Fruit fly (Drosophila melanogaster) whole organism, embryonic: Measurements from ENCODE around the gene CG34265.

Source experiments
- Antp ChIP-seq: fragments of 200-800 bp; sonication (Bioruptor generic); optimal IDR thresholded peaks from 3 replicates; lab custom pipeline; 2016; ENCODE audit warnings: missing biosample characterization, missing genetic modification characterization
- C15 ChIP-seq: fragments of 200-800 bp; sonication (Bioruptor generic); IDR thresholded peaks from 3 replicates; pipeline ENCODE4 v1.3.6; 2022; ENCODE audit warnings: missing biosample characterization, missing genetic modification characterization
- CG10321 ChIP-seq: fragments of 200-800 bp; sonication (Bioruptor generic); IDR thresholded peaks from 2 replicates; pipeline ENCODE4 v1.3.6; 2022; ENCODE audit warnings: missing biosample characterization, missing genetic modification characterization
- CG11695 ChIP-seq: fragments of 200-800 bp; sonication (Bioruptor generic); IDR thresholded peaks from 3 replicates; pipeline ENCODE4 v1.3.6; 2022; ENCODE audit warnings: missing biosample characterization, missing genetic modification characterization
- CG1233 ChIP-seq: fragments of 200-800 bp; sonication (Bioruptor generic); optimal IDR thresholded peaks from 4 replicates; lab custom pipeline; 2018; ENCODE audit warnings: missing biosample characterization, mild to moderate bottlenecking, missing genetic modification characterization
- CG12744 ChIP-seq: fragments of 200-800 bp; sonication (Bioruptor generic); optimal IDR thresholded peaks from 2 replicates; lab custom pipeline; 2016; ENCODE audit warnings: missing biosample characterization, missing genetic modification characterization
- CG13775 ChIP-seq: fragments of 200-800 bp; sonication (Bioruptor generic); optimal IDR thresholded peaks from 3 replicates; lab custom pipeline; 2017; ENCODE audit warnings: missing biosample characterization, mild to moderate bottlenecking, missing genetic modification characterization
- CG15479 ChIP-seq: fragments of 200-800 bp; sonication (Bioruptor generic); optimal IDR thresholded peaks from 3 replicates; lab custom pipeline; 2019; ENCODE audit warnings: missing biosample characterization, mild to moderate bottlenecking, missing genetic modification characterization, moderate library complexity
- CG18262 ChIP-seq: fragments of 200-800 bp; optimal IDR thresholded peaks from 3 replicates; lab custom pipeline; 2019; ENCODE audit warnings: missing biosample characterization, mild to moderate bottlenecking, missing genetic modification characterization, moderate library complexity
- CG18764 ChIP-seq: fragments of 200-800 bp; sonication (Bioruptor generic); optimal IDR thresholded peaks from 3 replicates; lab custom pipeline; 2016; ENCODE audit warnings: missing biosample characterization, missing genetic modification characterization
- CG4730 ChIP-seq: fragments of 200-800 bp; sonication (Bioruptor generic); IDR thresholded peaks from 2 replicates; pipeline ENCODE4 v1.3.6; 2022; ENCODE audit warnings: missing biosample characterization, missing genetic modification characterization
- CG5245 ChIP-seq: fragments of 200-800 bp; sonication (Bioruptor generic); optimal IDR thresholded peaks from 3 replicates; lab custom pipeline; 2016; ENCODE audit warnings: missing biosample characterization, missing genetic modification characterization
- CG8089 ChIP-seq: fragments of 200-800 bp; sonication (Bioruptor generic); optimal IDR thresholded peaks from 3 replicates; lab custom pipeline; 2016; ENCODE audit warnings: missing biosample characterization, missing genetic modification characterization
- CG8388 ChIP-seq: fragments of 200-800 bp; sonication (Bioruptor generic); optimal IDR thresholded peaks from 2 replicates; lab custom pipeline; 2019; ENCODE audit warnings: missing biosample characterization, mild to moderate bottlenecking, missing genetic modification characterization, moderate library complexity
- CG9609 ChIP-seq: fragments of 200-800 bp; sonication (Bioruptor generic); optimal IDR thresholded peaks from 3 replicates; lab custom pipeline; 2016; ENCODE audit warnings: missing biosample characterization, missing genetic modification characterization
- CG9727 ChIP-seq: fragments of 200-800 bp; sonication (Bioruptor generic); optimal IDR thresholded peaks from 3 replicates; lab custom pipeline; 2017; ENCODE audit warnings: missing biosample characterization, mild to moderate bottlenecking, missing genetic modification characterization
- CHES-1-like ChIP-seq: fragments of 200-800 bp; sonication (Bioruptor generic); optimal IDR thresholded peaks from 2 replicates; lab custom pipeline; 2016; ENCODE audit warnings: missing biosample characterization, missing genetic modification characterization
- CTCF ChIP-seq: fragments of 200-800 bp; sonication (Bioruptor generic); optimal IDR thresholded peaks from 2 replicates; lab custom pipeline; 2017; ENCODE audit warnings: missing biosample characterization, mild to moderate bottlenecking, missing genetic modification characterization, moderate library complexity
- D19A ChIP-seq: fragments of 200-800 bp; optimal IDR thresholded peaks from 3 replicates; lab custom pipeline; 2019; ENCODE audit warnings: missing biosample characterization, mild to moderate bottlenecking, missing genetic modification characterization, moderate library complexity
- Drgx ChIP-seq: fragments of 200-800 bp; sonication (Bioruptor generic); IDR thresholded peaks from 2 replicates; pipeline ENCODE4 v1.3.6; 2022; ENCODE audit warnings: missing biosample characterization, missing genetic modification characterization
- Ets65A ChIP-seq: fragments of 200-800 bp; sonication (Bioruptor generic); peaks from one replicate; lab custom pipeline; 2016; ENCODE audit warnings: missing biosample characterization, missing genetic modification characterization
- Gug ChIP-seq: fragments of 200-800 bp; sonication (Bioruptor generic); IDR thresholded peaks from 4 replicates; pipeline ENCODE4 v1.3.6; 2022; ENCODE audit warnings: missing biosample characterization, missing genetic modification characterization
- H15 ChIP-seq: fragments of 200-800 bp; sonication (Bioruptor generic); IDR thresholded peaks from 3 replicates; pipeline ENCODE4 v1.3.6; 2022; ENCODE audit warnings: missing biosample characterization, missing genetic modification characterization
- HLHmδ ChIP-seq: fragments of 200-800 bp; sonication (Bioruptor generic); optimal IDR thresholded peaks from 2 replicates; lab custom pipeline; 2018; ENCODE audit warnings: missing biosample characterization, mild to moderate bottlenecking, missing genetic modification characterization, moderate library complexity
- MBD-R2 ChIP-seq: fragments of 200-800 bp; sonication (Bioruptor generic); IDR thresholded peaks from 2 replicates; pipeline ENCODE4 v1.3.6; 2022; ENCODE audit warnings: missing biosample characterization, missing genetic modification characterization
- Mes4 ChIP-seq: fragments of 200-800 bp; sonication (Bioruptor generic); optimal IDR thresholded peaks from 2 replicates; lab custom pipeline; 2016; ENCODE audit warnings: missing biosample characterization, missing genetic modification characterization
- Mrtf ChIP-seq: fragments of 200-800 bp; sonication (Bioruptor generic); IDR thresholded peaks from 3 replicates; pipeline ENCODE4 v1.3.6; 2022; ENCODE audit warnings: missing biosample characterization, missing genetic modification characterization
- Neu2 ChIP-seq: fragments of 200-800 bp; sonication (Bioruptor generic); optimal IDR thresholded peaks from 3 replicates; lab custom pipeline; 2016; ENCODE audit warnings: missing biosample characterization, missing genetic modification characterization, borderline replicate concordance
- Nf-YA ChIP-seq: fragments of 200-800 bp; sonication (Bioruptor generic); IDR thresholded peaks from 2 replicates; pipeline ENCODE4 v1.3.6; 2022; ENCODE audit warnings: missing biosample characterization, missing genetic modification characterization
- abd-A ChIP-seq: fragments of 200-800 bp; sonication (Bioruptor generic); optimal IDR thresholded peaks from 3 replicates; lab custom pipeline; 2019; ENCODE audit warnings: missing biosample characterization, mild to moderate bottlenecking, missing genetic modification characterization, moderate library complexity
- ap ChIP-seq: fragments of 200-800 bp; sonication (Bioruptor generic); IDR thresholded peaks from 2 replicates; pipeline ENCODE4 v1.3.6; 2022; ENCODE audit warnings: missing biosample characterization, missing genetic modification characterization
- bsh ChIP-seq, 2 experiments: fragments of 200-800 bp; sonication (Bioruptor generic); optimal IDR thresholded peaks; 2 replicates each; lab custom pipeline; 2017 to 2018; ENCODE audit warnings: mild to moderate bottlenecking in 2 of 2, missing biosample characterization in 2 of 2, missing genetic modification characterization in 2 of 2, moderate library complexity in 1 of 2
- cg ChIP-seq: fragments of 200-800 bp; sonication (Bioruptor generic); optimal IDR thresholded peaks from 3 replicates; lab custom pipeline; 2019; ENCODE audit warnings: missing biosample characterization, mild to moderate bottlenecking, missing genetic modification characterization, moderate library complexity
- chinmo ChIP-seq: fragments of 200-800 bp; sonication (Bioruptor generic); IDR thresholded peaks from 4 replicates; pipeline ENCODE4 v1.3.6; 2022; ENCODE audit warnings: missing biosample characterization, missing genetic modification characterization; ENCODE audit not compliant: partially characterized antibody
- ci ChIP-seq: fragments of 200-800 bp; sonication (Bioruptor generic); IDR thresholded peaks from 3 replicates; pipeline ENCODE4 v1.3.6; 2022; ENCODE audit warnings: missing biosample characterization, missing genetic modification characterization
- corto ChIP-seq: fragments of 200-800 bp; sonication (Bioruptor generic); optimal IDR thresholded peaks from 2 replicates; lab custom pipeline; 2016; ENCODE audit warnings: missing biosample characterization, mild to moderate bottlenecking, missing genetic modification characterization, moderate library complexity
- fu2 ChIP-seq: fragments of 200-800 bp; sonication (Bioruptor generic); optimal IDR thresholded peaks from 2 replicates; lab custom pipeline; 2016; ENCODE audit warnings: missing biosample characterization, missing genetic modification characterization
- gem ChIP-seq: fragments of 200-800 bp; sonication (Bioruptor generic); optimal IDR thresholded peaks from 2 replicates; lab custom pipeline; 2019; ENCODE audit warnings: missing biosample characterization, mild to moderate bottlenecking, missing genetic modification characterization, moderate library complexity
- ham ChIP-seq: fragments of 200-800 bp; sonication (Bioruptor generic); IDR thresholded peaks from 2 replicates; pipeline ENCODE4 v1.3.6; 2022; ENCODE audit warnings: missing biosample characterization, missing genetic modification characterization
- hb ChIP-seq: fragments of 200-800 bp; sonication (Bioruptor generic); IDR thresholded peaks from 3 replicates; pipeline ENCODE4 v1.3.6; 2022; ENCODE audit warnings: missing biosample characterization, missing genetic modification characterization; ENCODE audit not compliant: partially characterized antibody
- jigr1 ChIP-seq: fragments of 200-800 bp; sonication (Bioruptor generic); IDR thresholded peaks from 3 replicates; pipeline ENCODE4 v1.3.6; 2022; ENCODE audit warnings: missing biosample characterization, missing genetic modification characterization
- lmd ChIP-seq: fragments of 200-800 bp; sonication (Bioruptor generic); IDR thresholded peaks from 2 replicates; pipeline ENCODE4 v1.3.6; 2022; ENCODE audit warnings: missing biosample characterization, missing genetic modification characterization
- mld ChIP-seq: fragments of 200-800 bp; sonication (Bioruptor generic); IDR thresholded peaks from 3 replicates; pipeline ENCODE4 v1.3.6; 2022; ENCODE audit warnings: missing biosample characterization, missing genetic modification characterization; ENCODE audit not compliant: partially characterized antibody
- nau ChIP-seq: fragments of 200-800 bp; sonication (Bioruptor generic); optimal IDR thresholded peaks from 3 replicates; lab custom pipeline; 2017; ENCODE audit warnings: missing biosample characterization, mild to moderate bottlenecking, missing genetic modification characterization, missing genetic modification reagents
- nerfin-1 ChIP-seq: fragments of 200-800 bp; sonication (Bioruptor generic); optimal IDR thresholded peaks from 3 replicates; lab custom pipeline; 2019; ENCODE audit warnings: missing biosample characterization, mild to moderate bottlenecking, missing genetic modification characterization, moderate library complexity
- peb ChIP-seq: fragments of 200-800 bp; sonication (Bioruptor generic); IDR thresholded peaks from 2 replicates; pipeline ENCODE4 v1.3.6; 2022; ENCODE audit warnings: missing biosample characterization, missing genetic modification characterization
- row ChIP-seq: fragments of 200-800 bp; sonication (Bioruptor generic); IDR thresholded peaks from 3 replicates; pipeline ENCODE4 v1.3.6; 2022; ENCODE audit warnings: missing biosample characterization, missing genetic modification characterization
- sd ChIP-seq: fragments of 200-800 bp; sonication (Bioruptor generic); optimal IDR thresholded peaks from 3 replicates; lab custom pipeline; 2018; ENCODE audit warnings: missing biosample characterization, mild to moderate bottlenecking, missing genetic modification characterization, moderate library complexity
- sens ChIP-seq: fragments of 200-800 bp; sonication (Bioruptor generic); peaks from one replicate; lab custom pipeline; 2016; ENCODE audit warnings: missing biosample characterization, missing genetic modification characterization
- sim ChIP-seq: fragments of 200-800 bp; sonication (Bioruptor generic); IDR thresholded peaks from 2 replicates; pipeline ENCODE4 v1.3.6; 2022; ENCODE audit warnings: missing biosample characterization, missing genetic modification characterization
- so ChIP-seq: fragments of 200-800 bp; sonication (Bioruptor generic); IDR thresholded peaks from 3 replicates; pipeline ENCODE4 v1.3.6; 2022; ENCODE audit warnings: missing biosample characterization, missing genetic modification characterization
- stwl ChIP-seq: fragments of 200-800 bp; sonication (Bioruptor generic); optimal IDR thresholded peaks from 3 replicates; lab custom pipeline; 2018; ENCODE audit warnings: missing biosample characterization, mild to moderate bottlenecking, missing genetic modification characterization, moderate library complexity
- vvl ChIP-seq: fragments of 200-800 bp; sonication (Bioruptor generic); IDR thresholded peaks from 2 replicates; pipeline ENCODE4 v1.3.6; 2022; ENCODE audit warnings: missing biosample characterization, missing genetic modification characterization

CG34265 gene

DNA sequence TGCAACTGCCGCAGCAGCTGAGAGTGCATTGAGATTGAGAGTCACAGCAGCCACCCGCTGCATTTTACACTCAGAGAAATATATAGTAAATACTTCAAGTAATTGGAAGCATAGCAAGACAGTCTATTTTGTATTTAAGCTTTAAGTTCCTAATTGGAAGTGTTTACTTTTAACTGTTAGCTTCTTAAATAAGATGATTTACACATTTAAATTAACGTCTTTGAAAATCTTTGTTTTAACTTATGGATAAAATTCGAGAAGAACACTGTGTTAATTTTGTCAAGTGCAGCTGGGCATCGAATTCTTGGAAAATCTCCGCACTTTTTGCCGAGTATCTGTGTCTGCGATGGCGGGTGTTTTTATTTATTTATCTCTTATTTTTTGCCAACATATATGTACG, 8.6 kb upstream of the CG34265 start (continued):
- TF ChIP-seq CG11695 (GFP tag; lab: Robert Waterston, UW) (0 out of 3 replicates have a peak, but pooled peaks have one; percentile 16), sens (GFP tag; lab: Kevin White, UChicago) (peak; percentile 72), CG15479 (no peak), peb (GFP tag; lab: Robert Waterston, UW) (no peak), ci (GFP tag; lab: Robert Waterston, UW) (no peak), gem (tag; lab: Kevin White, UChicago) (peak; percentile 24), fu2 (no peak), nau (no peak), cg (GFP tag; lab: Kevin White, UChicago) (no peak), CG12744 (GFP tag; lab: Kevin White, UChicago) (no peak), Antp (no peak), CG5245 (GFP tag; lab: Kevin White, UChicago) (no peak), CG8388 (GFP tag; lab: Kevin White, UChicago) (no peak), corto (GFP tag; lab: Kevin White, UChicago) (peak; percentile 20), CG10321 (GFP tag; lab: Robert Waterston, UW) (no peak), sim (GFP tag; lab: Robert Waterston, UW) (no peak), HLHmδ (GFP tag; lab: Kevin White, UChicago) (no peak), CG4730 (0 out of 2 replicates have a peak, but pooled peaks have one; percentile 27), Ets65A (GFP tag; lab: Kevin White, UChicago) (no peak), CG18262 (tag; lab: Kevin White, UChicago) (peak; percentile 1), CG8089 (GFP tag; lab: Kevin White, UChicago) (no peak), stwl (tag; lab: Kevin White, UChicago) (no peak), H15 (GFP tag; lab: Robert Waterston, UW) (no peak), nerfin-1 (tag; lab: Kevin White, UChicago) (no peak), CG1233 (no peak), CG13775 (GFP tag; lab: Kevin White, UChicago) (no peak), lmd (GFP tag; lab: Robert Waterston, UW) (peak; percentile 28; the same call in 1 of the 2 replicates), bsh (GFP tag; optimal IDR thresholded peaks at IDR 0.05; lab: Kevin White, UChicago) (peak; percentile 24 to 73), mld (GFP tag; lab: Robert Waterston, UW) (no peak), D19A (tag; lab: Kevin White, UChicago) (no peak), CG9609 (GFP tag; lab: Kevin White, UChicago) (no peak), Nf-YA (GFP tag; lab: Robert Waterston, UW) (no peak), hb (GFP tag; lab: Robert Waterston, UW) (no peak), MBD-R2 (GFP tag; lab: Robert Waterston, UW) (no peak), Drgx (GFP tag; lab: Robert Waterston, UW) (peak; percentile 92), ap (no peak), Mes4 (GFP tag; lab: Kevin White, UChicago) (no peak), CHES-1-like (no peak), row (GFP tag; lab: Robert Waterston, UW) (0 out of 3 replicates have a peak, but pooled peaks have one; percentile 11), so (GFP tag; lab: Robert Waterston, UW) (no peak)

DNA sequence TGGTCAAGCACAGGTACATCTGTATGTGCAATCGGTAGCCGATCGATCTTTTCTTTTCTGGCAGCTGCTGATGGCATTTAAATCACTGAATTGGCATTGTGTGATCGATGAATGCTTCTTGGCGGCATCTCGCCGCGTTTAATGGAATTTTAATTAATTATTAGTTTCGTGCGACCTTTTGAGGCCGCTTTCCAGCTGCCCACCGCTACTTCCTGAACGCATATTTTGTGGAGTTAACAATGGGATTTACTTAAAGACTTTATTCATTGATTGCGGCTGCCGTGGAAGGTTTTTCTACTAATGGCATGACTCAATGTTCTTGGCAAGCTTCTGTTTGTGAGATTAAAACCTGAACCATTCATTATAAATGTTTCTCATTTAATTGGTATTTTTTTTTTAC, 6.6 kb upstream of the CG34265 start:
- no peak for TF ChIP-seq Neu2 (GFP tag; lab: Kevin White, UChicago)
- TF ChIP-seq CG9727 = no peak
- no peak for TF ChIP-seq CG18764 (GFP tag; lab: Kevin White, UChicago)
- no peak for TF ChIP-seq CTCF (GFP tag; lab: Kevin White, UChicago)
- peak; percentile 46 for TF ChIP-seq sd
- 0 out of 4 replicates have a peak, but pooled peaks have one; percentile 54 for TF ChIP-seq chinmo (GFP tag; lab: Robert Waterston, UW)
- no peak for TF ChIP-seq ci (GFP tag; lab: Robert Waterston, UW)
- TF ChIP-seq jigr1 = no peak
- 0 out of 2 replicates have a peak, but pooled peaks have one; percentile 26 for TF ChIP-seq vvl (GFP tag; lab: Robert Waterston, UW)
- no peak for TF ChIP-seq C15 (GFP tag; lab: Robert Waterston, UW)
- TF ChIP-seq abd-A (tag; lab: Kevin White, UChicago) = peak; percentile 3
- no peak for TF ChIP-seq Gug
- TF ChIP-seq nerfin-1 (tag; lab: Kevin White, UChicago) = no peak
- TF ChIP-seq ham (GFP tag; lab: Robert Waterston, UW) = no peak
- no peak for TF ChIP-seq Mrtf (GFP tag; lab: Robert Waterston, UW)
